Worm (Caenorhabditis elegans) whole organism, L3 larva: ENCODE measurements around the gene srw-23.
A peak's percentile ranks its signal among the peaks of the same experiment; 100 is the strongest.

Source experiments
- ZK546.5 ChIP-seq: sonication (generic microtip); optimal IDR thresholded peaks from 2 replicates; lab custom pipeline; 2017; ENCODE audit warnings: missing biosample characterization, missing genetic modification characterization
- ama-1 ChIP-seq: fragments of 150-350 bp; optimal IDR thresholded peaks from 2 replicates; lab custom pipeline; 2018
- ceh-16 ChIP-seq: sonication (generic microtip); optimal IDR thresholded peaks from 2 replicates; lab custom pipeline; 2017; ENCODE audit warnings: missing biosample characterization, missing genetic modification characterization
- ceh-28 ChIP-seq: fragments of 150-350 bp; optimal IDR thresholded peaks from 2 replicates; lab custom pipeline; 2014; ENCODE audit warnings: missing biosample characterization, missing genetic modification reagents, missing genetic modification characterization
- ceh-82 ChIP-seq: fragments of 150-350 bp; optimal IDR thresholded peaks from 2 replicates; lab custom pipeline; 2014; ENCODE audit warnings: missing biosample characterization, missing genetic modification characterization
- ceh-9 ChIP-seq: sonication (generic microtip); optimal IDR thresholded peaks from 2 replicates; lab custom pipeline; 2018; ENCODE audit warnings: missing biosample characterization, missing genetic modification characterization
- daf-12 ChIP-seq: fragments of 150-350 bp; optimal IDR thresholded peaks from 2 replicates; lab custom pipeline; 2014; ENCODE audit warnings: missing biosample characterization, missing genetic modification reagents, missing genetic modification characterization
- egl-27 ChIP-seq: sonication (generic microtip); optimal IDR thresholded peaks from 4 replicates; lab custom pipeline; 2017; ENCODE audit warnings: missing biosample characterization, missing genetic modification reagents, missing genetic modification characterization
- egl-5 ChIP-seq: fragments of 150-350 bp; optimal IDR thresholded peaks from 2 replicates; lab custom pipeline; 2017; ENCODE audit warnings: missing biosample characterization, missing genetic modification reagents, missing genetic modification characterization, inconsistent platforms
- elt-2 ChIP-seq: sonication (generic microtip); optimal IDR thresholded peaks from 2 replicates; lab custom pipeline; 2016; ENCODE audit warnings: missing genetic modification reagents, mild to moderate bottlenecking, missing genetic modification characterization, missing compliant biosample characterization
- elt-3 ChIP-seq, 3 experiments: fragments of 150-350 bp in 1 of 3; sonication (generic microtip) in 2 of 3; optimal IDR thresholded peaks; 2 replicates in 2 of 3; 4 replicates in 1 of 3; lab custom pipeline; 2014 to 2017; ENCODE audit warnings: missing biosample characterization in 3 of 3, missing genetic modification characterization in 3 of 3
- fkh-10 ChIP-seq: sonication (generic microtip); optimal IDR thresholded peaks from 2 replicates; lab custom pipeline; 2017; ENCODE audit warnings: missing biosample characterization, missing genetic modification reagents, missing genetic modification characterization
- fkh-2 ChIP-seq: fragments of 150-350 bp; optimal IDR thresholded peaks from 2 replicates; lab custom pipeline; 2014; ENCODE audit warnings: missing biosample characterization, missing genetic modification reagents, missing genetic modification characterization
- fos-1 ChIP-seq: fragments of 150-350 bp; optimal IDR thresholded peaks from 2 replicates; lab custom pipeline; 2014; ENCODE audit warnings: missing biosample characterization, missing genetic modification characterization
- lin-15B ChIP-seq: fragments of 150-350 bp; optimal IDR thresholded peaks from 2 replicates; lab custom pipeline; 2014; ENCODE audit warnings: missing biosample characterization, missing genetic modification characterization
- lin-39 ChIP-seq: fragments of 150-350 bp; optimal IDR thresholded peaks from 2 replicates; lab custom pipeline; 2018; ENCODE audit warnings: missing biosample characterization, missing genetic modification reagents, missing genetic modification characterization
- mdl-1 ChIP-seq: fragments of 150-350 bp; optimal IDR thresholded peaks from 2 replicates; lab custom pipeline; 2014; ENCODE audit warnings: missing biosample characterization, missing genetic modification characterization
- mml-1 ChIP-seq: fragments of 150-350 bp; sonication (generic microtip); optimal IDR thresholded peaks from 3 replicates; lab custom pipeline; 2014; ENCODE audit warnings: missing biosample characterization, missing genetic modification characterization
- nhr-11 ChIP-seq: fragments of 150-350 bp; optimal IDR thresholded peaks from 2 replicates; lab custom pipeline; 2014; ENCODE audit warnings: missing biosample characterization, missing genetic modification characterization
- nhr-12 ChIP-seq: fragments of 150-350 bp; optimal IDR thresholded peaks from 2 replicates; lab custom pipeline; 2014; ENCODE audit warnings: missing biosample characterization, missing genetic modification characterization
- nhr-23 ChIP-seq: fragments of 150-350 bp; optimal IDR thresholded peaks from 2 replicates; lab custom pipeline; 2014; ENCODE audit warnings: missing biosample characterization, missing genetic modification reagents, missing genetic modification characterization
- nhr-237 ChIP-seq: fragments of 150-350 bp; optimal IDR thresholded peaks from 2 replicates; lab custom pipeline; 2014; ENCODE audit warnings: missing biosample characterization, missing genetic modification characterization
- nhr-25 ChIP-seq: sonication (generic microtip); optimal IDR thresholded peaks from 2 replicates; lab custom pipeline; 2017; ENCODE audit warnings: missing biosample characterization, missing genetic modification characterization
- nhr-28 ChIP-seq: fragments of 150-350 bp; optimal IDR thresholded peaks from 2 replicates; lab custom pipeline; 2014; ENCODE audit warnings: missing biosample characterization, missing genetic modification characterization
- nhr-67 ChIP-seq: fragments of 150-350 bp; optimal IDR thresholded peaks from 2 replicates; lab custom pipeline; 2014; ENCODE audit warnings: missing biosample characterization, missing genetic modification characterization
- nhr-76 ChIP-seq: fragments of 150-350 bp; sonication (generic microtip); optimal IDR thresholded peaks from 5 replicates; lab custom pipeline; 2014; ENCODE audit warnings: missing biosample characterization, missing genetic modification characterization
- nhr-77 ChIP-seq: fragments of 150-350 bp; optimal IDR thresholded peaks from 2 replicates; lab custom pipeline; 2014; ENCODE audit warnings: missing biosample characterization, missing genetic modification characterization
- pha-4 ChIP-seq: fragments of 150-350 bp; optimal IDR thresholded peaks from 2 replicates; lab custom pipeline; 2014; ENCODE audit warnings: missing biosample characterization, missing genetic modification reagents, missing genetic modification characterization
- pqm-1 ChIP-seq: fragments of 150-350 bp; optimal IDR thresholded peaks from 2 replicates; lab custom pipeline; 2017; ENCODE audit warnings: missing biosample characterization, missing genetic modification characterization, inconsistent platforms
- sea-2 ChIP-seq: fragments of 150-350 bp; sonication (generic microtip); optimal IDR thresholded peaks from 4 replicates; lab custom pipeline; 2014; ENCODE audit warnings: missing biosample characterization, missing genetic modification reagents, missing genetic modification characterization
- skn-1 ChIP-seq: fragments of 150-350 bp; optimal IDR thresholded peaks from 2 replicates; lab custom pipeline; 2014; ENCODE audit warnings: missing biosample characterization, missing genetic modification characterization
- tbx-2 ChIP-seq: sonication (generic microtip); optimal IDR thresholded peaks from 2 replicates; lab custom pipeline; 2016; ENCODE audit warnings: mild to moderate bottlenecking, missing genetic modification characterization, missing compliant biosample characterization
- unc-39 ChIP-seq: sonication (generic microtip); optimal IDR thresholded peaks from 4 replicates; lab custom pipeline; 2017; ENCODE audit warnings: missing biosample characterization, missing genetic modification characterization
- zag-1 ChIP-seq: fragments of 150-350 bp; optimal IDR thresholded peaks from 2 replicates; lab custom pipeline; 2014; ENCODE audit warnings: missing biosample characterization, missing genetic modification characterization
- ztf-11 ChIP-seq: fragments of 150-350 bp; optimal IDR thresholded peaks from 2 replicates; lab custom pipeline; 2014; ENCODE audit warnings: missing biosample characterization, missing genetic modification characterization
- ztf-4 ChIP-seq: fragments of 150-350 bp; optimal IDR thresholded peaks from 2 replicates; lab custom pipeline; 2014; ENCODE audit warnings: missing biosample characterization, missing genetic modification characterization

srw-23 gene

DNA sequence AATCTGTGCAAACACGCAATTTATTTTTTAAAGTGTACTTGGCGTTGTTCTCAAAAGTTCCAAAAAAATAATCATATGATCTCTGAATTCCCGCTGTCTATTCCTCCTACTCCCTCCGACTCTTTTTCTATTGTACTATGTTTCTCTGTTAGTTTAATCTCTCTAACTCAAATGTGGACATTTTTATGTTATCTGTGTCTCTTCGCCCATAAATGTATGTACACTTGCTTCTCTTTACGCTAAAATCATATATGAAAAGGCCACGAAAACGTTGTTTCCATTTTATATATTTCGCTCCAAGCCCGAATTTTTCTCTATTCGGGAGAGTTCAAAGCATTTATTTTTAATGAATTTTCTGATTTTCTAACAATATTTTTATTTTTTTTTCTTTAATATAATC lies 37.1 kb downstream of the srw-23 start:
- no peak for TF ChIP-seq ztf-11
- TF ChIP-seq egl-27 (tag; lab: Kevin White, UChicago), result no peak
- TF ChIP-seq fkh-10, result no peak
- TF ChIP-seq ama-1 (lab: Kevin White, UChicago), result no peak
- TF ChIP-seq egl-5, result no peak
- TF ChIP-seq pha-4 (tag; lab: Kevin White, UChicago), result peak; percentile 61
- no peak for TF ChIP-seq lin-15B
- TF ChIP-seq nhr-23 (tag; lab: Kevin White, UChicago), result no peak
- TF ChIP-seq lin-39, result no peak
- no peak for TF ChIP-seq elt-3 (tag; optimal IDR thresholded peaks at IDR 0.05; lab: Kevin White, UChicago)
- no peak for TF ChIP-seq unc-39 (tag; lab: Kevin White, UChicago)
- no peak for TF ChIP-seq ceh-82 (tag; lab: Kevin White, UChicago)
- TF ChIP-seq elt-2 (tag; lab: Kevin White, UChicago), result peak; percentile 25
- TF ChIP-seq nhr-237 (tag; lab: Kevin White, UChicago), result no peak
- peak; percentile 3 for TF ChIP-seq pqm-1 (tag; lab: Kevin White, UChicago)
- no peak for TF ChIP-seq nhr-76 (tag; lab: Kevin White, UChicago)
- no peak for TF ChIP-seq ceh-28 (tag; lab: Kevin White, UChicago)
- no peak for TF ChIP-seq daf-12

DNA sequence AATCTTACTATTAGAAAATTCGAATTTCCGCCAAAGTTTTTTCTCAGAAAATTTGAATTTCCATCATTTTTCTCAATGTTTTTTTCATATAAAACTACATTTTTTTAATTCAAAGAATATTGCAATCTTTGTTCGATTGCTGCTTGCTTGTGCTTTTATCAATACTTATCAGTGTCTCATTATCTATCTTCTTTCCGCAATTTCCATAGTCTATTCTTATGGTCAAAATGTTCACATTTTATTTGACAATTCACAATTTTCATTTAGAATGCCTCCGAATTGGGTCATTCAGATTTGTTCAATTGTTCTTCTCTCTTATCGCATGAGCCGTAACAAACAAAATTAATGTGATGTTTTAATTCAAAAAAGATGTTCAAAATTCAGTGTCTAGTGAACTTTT lies 37.6 kb downstream of the srw-23 start:
- TF ChIP-seq elt-2 (tag; lab: Kevin White, UChicago) (peak; percentile 44), ztf-11 (no peak), pqm-1 (tag; lab: Kevin White, UChicago) (peak; percentile 10)

DNA sequence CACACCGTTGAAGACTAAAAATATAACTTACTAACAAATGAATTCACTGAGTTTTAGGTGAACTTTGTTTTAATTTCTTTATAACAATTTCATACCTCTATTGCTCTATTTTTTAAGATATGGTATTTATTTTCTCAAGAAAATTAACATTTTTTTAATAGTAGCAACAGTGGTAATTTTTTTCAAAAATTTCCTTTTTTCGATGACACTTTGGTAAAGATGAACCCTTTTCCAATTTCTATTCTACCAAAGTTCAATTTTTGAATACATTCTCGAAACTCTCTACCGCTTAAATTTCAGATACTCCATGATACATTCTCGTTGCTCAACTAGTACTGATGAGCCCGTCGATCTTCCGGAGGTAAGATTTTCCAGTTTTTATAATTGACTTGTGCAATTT lies 38.2 kb downstream of the srw-23 start, which contains the start of gene nhr-116:
TSS of gene nhr-116 (plus strand) at position 301 of the 400 bp plus-strand sequence.
- TF ChIP-seq fkh-2 (tag; lab: Kevin White, UChicago) (no peak), ceh-82 (tag; lab: Kevin White, UChicago) (no peak), egl-5 (no peak), nhr-76 (tag; lab: Kevin White, UChicago) (no peak), nhr-67 (tag; lab: Kevin White, UChicago) (no peak), ZK546.5 (tag; lab: Kevin White, UChicago) (no peak)

DNA sequence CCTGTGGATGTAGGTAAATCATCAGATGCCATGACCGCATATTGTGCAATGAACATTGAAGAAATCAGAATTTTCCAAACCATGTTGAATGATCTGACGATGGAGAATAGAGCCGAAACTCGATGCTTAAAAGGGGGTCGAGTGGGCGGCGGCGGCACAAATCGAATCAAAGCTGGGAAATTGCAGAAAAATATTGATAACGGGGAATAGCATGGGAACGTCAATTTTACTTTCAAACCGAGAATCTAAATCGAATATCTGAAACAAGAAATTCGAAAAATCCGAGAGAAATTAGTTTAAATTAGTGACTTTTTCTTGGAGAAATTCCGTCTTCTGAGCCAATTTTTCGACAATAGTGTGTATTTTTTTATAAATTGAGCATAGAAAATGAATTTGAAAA lies 42.3 kb downstream of the srw-23 start, which contains the start of gene F09C6.10:
TSS of gene F09C6.10 (minus strand) at position 101 of the 400 bp plus-strand sequence.
- TF ChIP-seq nhr-11 (tag; lab: Kevin White, UChicago) (no peak), nhr-67 (tag; lab: Kevin White, UChicago) (no peak), fkh-10 (no peak), ztf-4 (tag; lab: Kevin White, UChicago) (no peak), nhr-28 (tag; lab: Kevin White, UChicago) (no peak), fos-1 (tag; lab: Kevin White, UChicago) (no peak), nhr-237 (tag; lab: Kevin White, UChicago) (no peak), lin-15B (no peak), skn-1 (no peak), lin-39 (no peak), ceh-9 (tag; lab: Kevin White, UChicago) (no peak), tbx-2 (tag; lab: Kevin White, UChicago) (no peak)

DNA sequence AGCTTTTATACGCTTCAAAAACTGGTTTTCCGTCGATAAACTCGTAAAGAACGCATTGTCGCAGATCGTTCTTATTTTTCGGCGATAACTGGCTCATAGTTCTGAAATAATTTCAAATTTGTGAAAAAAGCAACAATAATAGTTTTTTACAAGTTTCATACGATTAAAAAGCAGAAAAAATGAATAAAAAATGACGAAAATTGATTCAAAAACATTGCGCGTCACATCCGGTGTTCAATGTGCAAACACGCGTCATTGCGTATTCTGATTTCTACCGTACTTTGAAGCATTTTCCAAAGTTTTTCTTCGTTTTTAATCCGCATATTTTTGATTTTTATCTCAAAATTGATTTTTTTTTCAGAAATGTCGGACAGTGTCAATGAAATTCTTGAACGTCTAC lies 44.6 kb downstream of the srw-23 start, which contains the start of the genes fbxa-206 and Y102A5C.2:
TSS of gene fbxa-206 (minus strand) at position 101 of the 400 bp plus-strand sequence.
TSS of gene Y102A5C.2 (plus strand) at position 354 of the 400 bp plus-strand sequence.
- TF ChIP-seq mdl-1 (tag; lab: Kevin White, UChicago), result no peak
- no peak for TF ChIP-seq unc-39 (tag; lab: Kevin White, UChicago)
- TF ChIP-seq ZK546.5 (tag; lab: Kevin White, UChicago), result no peak
- TF ChIP-seq ceh-9 (tag; lab: Kevin White, UChicago), result no peak
- TF ChIP-seq nhr-77, result no peak
- no peak for TF ChIP-seq nhr-23 (tag; lab: Kevin White, UChicago)
- TF ChIP-seq mml-1 (tag; lab: Kevin White, UChicago), result no peak
- no peak for TF ChIP-seq nhr-25 (tag; lab: Kevin White, UChicago)
- TF ChIP-seq daf-12, result no peak
- TF ChIP-seq ceh-16 (tag; lab: Kevin White, UChicago), result no peak
- TF ChIP-seq elt-2 (tag; lab: Kevin White, UChicago), result no peak
- no peak for TF ChIP-seq ceh-28 (tag; lab: Kevin White, UChicago)
- no peak for TF ChIP-seq sea-2 (GFP tag; lab: Kevin White, UChicago)
- TF ChIP-seq nhr-12 (tag; lab: Kevin White, UChicago), result no peak
- TF ChIP-seq zag-1 (tag; lab: Kevin White, UChicago), result no peak
- no peak for TF ChIP-seq nhr-28 (tag; lab: Kevin White, UChicago)
- TF ChIP-seq pha-4 (tag; lab: Kevin White, UChicago), result no peak
- TF ChIP-seq nhr-237 (tag; lab: Kevin White, UChicago), result no peak
